Fruit fly (Drosophila melanogaster) whole organism, prepupa: Measurements from ENCODE around the gene Sbf.

Experiments used
- Blimp-1 ChIP-seq: fragments of 200-800 bp; sonication (Bioruptor generic); optimal IDR thresholded peaks from 3 replicates; lab custom pipeline; 2017; ENCODE audit warnings: missing biosample characterization, missing genetic modification characterization, mild to moderate bottlenecking, moderate library complexity, missing genetic modification reagents
- CG10631 ChIP-seq: fragments of 200-800 bp; sonication (Bioruptor generic); optimal IDR thresholded peaks from 2 replicates; lab custom pipeline; 2016; ENCODE audit warnings: missing biosample characterization, missing genetic modification characterization
- CG11762 ChIP-seq: fragments of 200-800 bp; sonication (Bioruptor generic); optimal IDR thresholded peaks from 3 replicates; lab custom pipeline; 2016; ENCODE audit warnings: missing biosample characterization, missing genetic modification characterization; ENCODE audit not compliant: insufficient read depth
- CG1621 ChIP-seq: fragments of 200-800 bp; sonication (Bioruptor generic); optimal IDR thresholded peaks from 3 replicates; lab custom pipeline; 2018; ENCODE audit warnings: missing biosample characterization, mild to moderate bottlenecking, missing genetic modification characterization
- CG16779 ChIP-seq: fragments of 200-800 bp; sonication (Bioruptor generic); optimal IDR thresholded peaks from 3 replicates; lab custom pipeline; 2017; ENCODE audit warnings: missing biosample characterization, mild to moderate bottlenecking, missing genetic modification characterization
- CG3032 ChIP-seq: fragments of 200-800 bp; optimal IDR thresholded peaks from 2 replicates; lab custom pipeline; 2019; ENCODE audit warnings: missing biosample characterization, mild to moderate bottlenecking, missing genetic modification characterization, moderate library complexity
- CG32006 ChIP-seq: fragments of 200-800 bp; sonication (Bioruptor generic); optimal IDR thresholded peaks from 3 replicates; lab custom pipeline; 2017; ENCODE audit warnings: missing biosample characterization, mild to moderate bottlenecking, missing genetic modification characterization
- CG34406 ChIP-seq: fragments of 200-800 bp; sonication (Bioruptor generic); optimal IDR thresholded peaks from 3 replicates; lab custom pipeline; 2016; ENCODE audit warnings: missing biosample characterization, missing genetic modification characterization
- CG3919 ChIP-seq: fragments of 200-800 bp; sonication (Bioruptor generic); optimal IDR thresholded peaks from 3 replicates; lab custom pipeline; 2016; ENCODE audit warnings: missing biosample characterization, missing genetic modification characterization
- CG6276 ChIP-seq: fragments of 200-800 bp; sonication (Bioruptor generic); optimal IDR thresholded peaks from 2 replicates; lab custom pipeline; 2017; ENCODE audit warnings: missing biosample characterization, mild to moderate bottlenecking, missing genetic modification characterization
- CG6808 ChIP-seq: fragments of 200-800 bp; sonication (Bioruptor generic); optimal IDR thresholded peaks from 3 replicates; lab custom pipeline; 2017; ENCODE audit warnings: missing biosample characterization, missing genetic modification characterization, mild to moderate bottlenecking, moderate library complexity, missing genetic modification reagents
- CG6854 ChIP-seq: fragments of 200-800 bp; sonication (Bioruptor generic); optimal IDR thresholded peaks from 2 replicates; lab custom pipeline; 2017; ENCODE audit warnings: missing biosample characterization, mild to moderate bottlenecking, missing genetic modification characterization
- CG7368 ChIP-seq: fragments of 200-800 bp; sonication (Bioruptor generic); optimal IDR thresholded peaks from 3 replicates; lab custom pipeline; 2016; ENCODE audit warnings: missing biosample characterization, missing genetic modification characterization
- CG8119 ChIP-seq: fragments of 200-800 bp; sonication (Bioruptor generic); IDR thresholded peaks from 3 replicates; pipeline ENCODE4 v1.3.6; 2022; ENCODE audit warnings: missing biosample characterization, missing genetic modification characterization
- CG8319 ChIP-seq: fragments of 200-800 bp; sonication (Bioruptor generic); optimal IDR thresholded peaks from 3 replicates; lab custom pipeline; 2016; ENCODE audit warnings: missing biosample characterization, missing genetic modification characterization
- Eip75B ChIP-seq: fragments of 200-800 bp; sonication (Bioruptor generic); optimal IDR thresholded peaks from 3 replicates; lab custom pipeline; 2016; ENCODE audit warnings: missing biosample characterization, missing genetic modification characterization
- Eip78C ChIP-seq: fragments of 200-800 bp; sonication (Bioruptor generic); peaks from one replicate; lab custom pipeline; 2016; ENCODE audit warnings: missing biosample characterization, missing genetic modification characterization
- Eip93F ChIP-seq: fragments of 200-800 bp; sonication (Bioruptor generic); optimal IDR thresholded peaks from 2 replicates; lab custom pipeline; 2016; ENCODE audit warnings: missing biosample characterization, mild to moderate bottlenecking, missing genetic modification characterization
- Ets96B ChIP-seq: fragments of 200-800 bp; optimal IDR thresholded peaks from 2 replicates; lab custom pipeline; 2019; ENCODE audit warnings: missing biosample characterization, mild to moderate bottlenecking, missing genetic modification characterization, moderate library complexity
- Hr38 ChIP-seq: sonication (Bioruptor generic); optimal IDR thresholded peaks from 2 replicates; lab custom pipeline; 2016; ENCODE audit warnings: missing biosample characterization, missing genetic modification characterization
- Hr39 ChIP-seq: fragments of 200-800 bp; sonication (Bioruptor generic); optimal IDR thresholded peaks from 2 replicates; lab custom pipeline; 2016; ENCODE audit warnings: missing biosample characterization, missing genetic modification characterization
- Hr4 ChIP-seq: fragments of 200-800 bp; sonication (Bioruptor generic); optimal IDR thresholded peaks from 3 replicates; lab custom pipeline; 2016; ENCODE audit warnings: missing biosample characterization, missing genetic modification characterization
- Lpt ChIP-seq: fragments of 200-800 bp; sonication (Bioruptor generic); optimal IDR thresholded peaks from 3 replicates; lab custom pipeline; 2016; ENCODE audit warnings: missing biosample characterization, missing genetic modification characterization
- Met ChIP-seq: fragments of 200-800 bp; sonication (Bioruptor generic); optimal IDR thresholded peaks from 3 replicates; lab custom pipeline; 2016; ENCODE audit warnings: missing biosample characterization, missing genetic modification characterization
- OdsH ChIP-seq: fragments of 200-800 bp; sonication (Bioruptor generic); optimal IDR thresholded peaks from 3 replicates; lab custom pipeline; 2016; ENCODE audit warnings: missing biosample characterization, missing genetic modification characterization
- Smox ChIP-seq: fragments of 200-800 bp; sonication (Bioruptor generic); optimal IDR thresholded peaks from 3 replicates; lab custom pipeline; 2016; ENCODE audit warnings: missing biosample characterization, missing genetic modification characterization
- Sox102F ChIP-seq: fragments of 200-800 bp; sonication (Bioruptor generic); optimal IDR thresholded peaks from 2 replicates; lab custom pipeline; 2016; ENCODE audit warnings: missing biosample characterization, mild to moderate bottlenecking, missing genetic modification characterization
- Sox14 ChIP-seq: fragments of 200-800 bp; sonication (Bioruptor generic); optimal IDR thresholded peaks from 3 replicates; lab custom pipeline; 2016; ENCODE audit warnings: missing biosample characterization, missing genetic modification characterization
- achi ChIP-seq: fragments of 200-800 bp; sonication (Bioruptor generic); optimal IDR thresholded peaks from 3 replicates; lab custom pipeline; 2016; ENCODE audit warnings: missing biosample characterization, missing genetic modification characterization
- dac ChIP-seq: fragments of 200-800 bp; sonication (Bioruptor generic); optimal IDR thresholded peaks from 2 replicates; lab custom pipeline; 2017; ENCODE audit warnings: missing biosample characterization, mild to moderate bottlenecking, missing genetic modification characterization
- eg ChIP-seq: fragments of 200-800 bp; sonication (Bioruptor generic); IDR thresholded peaks from 3 replicates; pipeline ENCODE4 v1.3.6; 2022; ENCODE audit warnings: missing biosample characterization, missing genetic modification characterization
- esn ChIP-seq: fragments of 200-800 bp; sonication (Bioruptor generic); optimal IDR thresholded peaks from 2 replicates; lab custom pipeline; 2016; ENCODE audit warnings: missing biosample characterization, mild to moderate bottlenecking, missing genetic modification characterization, moderate library complexity
- fd85E ChIP-seq: fragments of 200-800 bp; sonication (Bioruptor generic); optimal IDR thresholded peaks from 3 replicates; lab custom pipeline; 2016; ENCODE audit warnings: missing biosample characterization, missing genetic modification characterization
- fkh ChIP-seq: fragments of 200-800 bp; sonication (Bioruptor generic); optimal IDR thresholded peaks from 3 replicates; lab custom pipeline; 2017; ENCODE audit warnings: missing biosample characterization, mild to moderate bottlenecking, missing genetic modification characterization, moderate library complexity
- lz ChIP-seq: fragments of 200-800 bp; sonication (Bioruptor generic); optimal IDR thresholded peaks from 3 replicates; lab custom pipeline; 2016; ENCODE audit warnings: missing biosample characterization, missing genetic modification characterization
- pdm3 ChIP-seq: fragments of 200-800 bp; sonication (Bioruptor generic); optimal IDR thresholded peaks from 3 replicates; lab custom pipeline; 2016; ENCODE audit warnings: missing biosample characterization, missing genetic modification characterization
- salr ChIP-seq, 2 experiments: fragments of 200-800 bp; sonication (Bioruptor generic); optimal IDR thresholded peaks; 3 replicates each; lab custom pipeline; 2016 to 2018; ENCODE audit warnings: missing biosample characterization in 2 of 2, missing genetic modification characterization in 2 of 2, mild to moderate bottlenecking in 1 of 2
- spab ChIP-seq: fragments of 200-800 bp; sonication (Bioruptor generic); optimal IDR thresholded peaks from 2 replicates; lab custom pipeline; 2017; ENCODE audit warnings: missing biosample characterization, mild to moderate bottlenecking, missing genetic modification characterization, missing genetic modification reagents
- ss ChIP-seq, 2 experiments: fragments of 200-800 bp; sonication (Bioruptor generic); optimal IDR thresholded peaks; 2 replicates in 1 of 2; 3 replicates in 1 of 2; lab custom pipeline; 2017 to 2018; ENCODE audit warnings: mild to moderate bottlenecking in 2 of 2, missing biosample characterization in 2 of 2, missing genetic modification characterization in 2 of 2, moderate library complexity in 1 of 2

Sbf gene

DNA sequence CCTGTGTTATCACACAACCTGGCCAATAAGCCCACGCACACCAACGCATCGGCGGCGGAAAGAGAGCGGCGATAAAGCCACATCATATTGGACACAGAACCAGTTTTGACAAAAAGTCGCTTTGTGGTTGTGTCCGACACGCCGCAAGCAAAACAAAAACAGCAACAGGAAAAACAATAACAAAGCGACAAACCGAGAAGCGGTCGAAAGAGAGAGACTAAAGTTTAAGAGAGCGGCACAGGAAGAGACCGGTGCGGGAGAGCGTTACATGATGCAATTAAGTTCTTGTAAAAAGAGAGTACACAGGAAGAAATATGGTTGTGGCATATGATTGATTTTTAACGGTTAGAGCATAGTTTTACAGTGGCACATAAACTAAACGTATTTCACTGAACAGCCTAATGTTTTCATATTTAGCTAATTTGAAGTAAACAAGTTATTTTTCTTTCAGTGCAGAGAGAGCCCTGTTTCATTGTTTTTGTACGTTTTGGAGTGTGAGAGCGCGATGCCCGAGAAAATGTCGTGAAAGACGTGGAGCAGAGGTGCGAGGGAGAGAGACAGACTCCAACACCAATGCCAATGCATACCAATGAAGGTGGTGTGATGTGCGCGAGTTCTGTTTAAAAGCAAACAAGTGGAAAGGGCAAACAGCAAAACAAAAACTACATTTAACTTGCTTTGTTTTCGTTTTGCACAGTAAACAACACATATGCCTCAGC, 35.9 kb downstream of the Sbf start (continued):
- peak; percentile 100 for TF ChIP-seq Hr39 (GFP tag; lab: Kevin White, UChicago)
- TF ChIP-seq CG6808: peak; percentile 99
- TF ChIP-seq CG6854 (GFP tag; lab: Kevin White, UChicago): peak; percentile 100
- TF ChIP-seq Ets96B: peak; percentile 100
- peak; percentile 100 for TF ChIP-seq lz (GFP tag; lab: Kevin White, UChicago)
- TF ChIP-seq dac (GFP tag; lab: Kevin White, UChicago): peak; percentile 100
- peak; percentile 100 for TF ChIP-seq CG10631 (GFP tag; lab: Kevin White, UChicago)
- TF ChIP-seq ss (GFP tag; optimal IDR thresholded peaks at IDR 0.05; lab: Kevin White, UChicago): peak; percentile 100
- peak; percentile 100 for TF ChIP-seq Met (GFP tag; lab: Kevin White, UChicago)
- TF ChIP-seq CG1621 (tag; lab: Kevin White, UChicago): peak; percentile 100
- peak; percentile 100 for TF ChIP-seq spab
- peak; percentile 99 for TF ChIP-seq Hr38 (GFP tag; lab: Kevin White, UChicago)
- peak; percentile 100 for TF ChIP-seq Eip78C (GFP tag; lab: Kevin White, UChicago)
- no peak for TF ChIP-seq CG8119
- TF ChIP-seq CG3919: peak; percentile 100
- TF ChIP-seq Blimp-1 (GFP tag; lab: Kevin White, UChicago): peak; percentile 99
- peak; percentile 100 for TF ChIP-seq Sox102F (GFP tag; lab: Kevin White, UChicago)
- peak; percentile 100 for TF ChIP-seq pdm3 (GFP tag; lab: Kevin White, UChicago)
- TF ChIP-seq Eip75B: peak; percentile 100
- peak; percentile 100 for TF ChIP-seq esn (GFP tag; lab: Kevin White, UChicago)
- TF ChIP-seq CG7368 (GFP tag; lab: Kevin White, UChicago): peak; percentile 100
- TF ChIP-seq Sox14: peak; percentile 100
- TF ChIP-seq fkh: peak; percentile 97
- TF ChIP-seq CG32006 (GFP tag; lab: Kevin White, UChicago): peak; percentile 100
- peak; percentile 100 for TF ChIP-seq CG11762
- peak; percentile 99 for TF ChIP-seq achi (GFP tag; lab: Kevin White, UChicago)
- TF ChIP-seq CG16779 (tag; lab: Kevin White, UChicago): peak; percentile 99
- TF ChIP-seq eg (GFP tag; lab: Robert Waterston, UW): no peak
- peak; percentile 100 for TF ChIP-seq CG6276 (GFP tag; lab: Kevin White, UChicago)
- peak; percentile 100 for TF ChIP-seq CG3032 (tag; lab: Kevin White, UChicago)
- TF ChIP-seq salr (GFP tag; optimal IDR thresholded peaks at IDR 0.05; lab: Kevin White, UChicago): peak; percentile 100
- TF ChIP-seq Smox (GFP tag; lab: Kevin White, UChicago): peak; percentile 100
- peak; percentile 100 for TF ChIP-seq Hr4 (GFP tag; lab: Kevin White, UChicago)
- TF ChIP-seq fd85E: peak; percentile 99
- TF ChIP-seq Eip93F: peak; percentile 100
- peak; percentile 100 for TF ChIP-seq Lpt (GFP tag; lab: Kevin White, UChicago)
- peak; percentile 100 for TF ChIP-seq CG34406 (GFP tag; lab: Kevin White, UChicago)
- TF ChIP-seq CG8319 (GFP tag; lab: Kevin White, UChicago): peak; percentile 100

dm6 chr3R:11759971-11760370, 36.8 kb downstream of the Sbf start:
- TF ChIP-seq Blimp-1 (GFP tag; lab: Kevin White, UChicago) (peak; percentile 85), OdsH (no peak)
- TF ChIP-seq, all 60 proteins: peak for 1
